Fruit fly (Drosophila melanogaster): Measurements from ENCODE around the gene Unc-76.

The Unc-76 gene

DNA sequence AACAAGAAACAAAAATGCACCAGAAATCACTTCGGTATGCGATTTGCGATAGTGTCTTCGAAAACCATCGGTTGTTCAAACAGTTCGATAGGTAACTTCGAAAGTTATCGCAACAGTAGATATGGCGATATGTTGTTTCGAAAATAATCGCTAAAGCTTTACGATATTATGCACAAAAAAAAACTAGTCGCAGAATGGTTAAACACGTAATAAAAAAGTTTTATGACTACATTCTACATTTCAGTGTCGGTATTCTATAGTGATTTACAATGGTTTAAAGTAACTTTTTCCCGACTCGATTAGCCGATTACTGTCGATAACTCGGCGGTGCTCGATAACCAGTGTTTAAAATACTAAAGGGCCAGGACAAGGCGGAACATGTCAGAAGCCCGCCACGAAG is 15.3 kb upstream of the Unc-76 start, which contains the start of gene CG4281:
Gene CG4281 (minus strand): TSS at position 70 of the 400 bp plus-strand sequence.
- TF ChIP-seq fd64A (GFP tag; optimal IDR thresholded peaks at IDR 0.05) (no peak), ro (GFP tag; IDR thresholded peaks at IDR 0.05) (no peak), Jarid2 (GFP tag; optimal IDR thresholded peaks at IDR 0.05) (no peak), Hand (GFP tag; optimal IDR thresholded peaks at IDR 0.05) (no peak), Awh (GFP tag; IDR thresholded peaks at IDR 0.05) (no peak), CG17359 (tag; optimal IDR thresholded peaks at IDR 0.05) (no peak), CG7963 (GFP tag; IDR thresholded peaks at IDR 0.05; ENCODE audit: partially characterized antibody) (peak; percentile 87), CG10267 (tag; optimal IDR thresholded peaks at IDR 0.05) (peak; percentile 80), chif (GFP tag; optimal IDR thresholded peaks at IDR 0.05) (no peak), Abd-B (GFP tag; optimal IDR thresholded peaks at IDR 0.05) (no peak), CG14710 (tag; optimal IDR thresholded peaks at IDR 0.05) (peak; percentile 47), hth (optimal IDR thresholded peaks at IDR 0.05) (no peak), lola (GFP tag; optimal IDR thresholded peaks at IDR 0.05) (no peak), CG5953 (GFP tag; IDR thresholded peaks at IDR 0.05) (no peak), fd102C (GFP tag; optimal IDR thresholded peaks at IDR 0.05) (no peak), CG8089 (GFP tag; optimal IDR thresholded peaks at IDR 0.05) (no peak), ase (GFP tag; IDR thresholded peaks at IDR 0.05) (no peak), NC2α (GFP tag; optimal IDR thresholded peaks at IDR 0.05) (no peak), CG30020 (tag; optimal IDR thresholded peaks at IDR 0.05) (no peak), sens-2 (GFP tag; IDR thresholded peaks at IDR 0.05) (no peak), CG13287 (GFP tag; IDR thresholded peaks at IDR 0.05; ENCODE audit: partially characterized antibody) (peak; percentile 99), p53 (GFP tag; optimal IDR thresholded peaks at IDR 0.05) (peak; percentile 74), fru (optimal IDR thresholded peaks at IDR 0.05) (no peak), Fer3 (tag; optimal IDR thresholded peaks at IDR 0.05) (no peak), mam (GFP tag; optimal IDR thresholded peaks at IDR 0.05) (no peak), CG3407 (GFP tag; optimal IDR thresholded peaks at IDR 0.05) (no peak), maf-S (GFP tag; optimal IDR thresholded peaks at IDR 0.05) (no peak), bsh (GFP tag; optimal IDR thresholded peaks at IDR 0.05) (no peak), Blimp-1 (GFP tag; optimal IDR thresholded peaks at IDR 0.05) (no peak), Mad (GFP tag; optimal IDR thresholded peaks at IDR 0.05) (no peak), CG16815 (GFP tag; optimal IDR thresholded peaks at IDR 0.05) (no peak), danr (GFP tag; IDR thresholded peaks at IDR 0.05) (no peak), her (GFP tag; optimal IDR thresholded peaks at IDR 0.05) (no peak), HmgZ (tag; optimal IDR thresholded peaks at IDR 0.05) (peak; percentile 44), CG1529 (GFP tag; optimal IDR thresholded peaks at IDR 0.05) (no peak), sd (tag; optimal IDR thresholded peaks at IDR 0.05) (peak; percentile 80), emc (GFP tag; optimal IDR thresholded peaks at IDR 0.05) (no peak), Poxn (GFP tag; IDR thresholded peaks at IDR 0.05) (no peak), MESR4 (GFP tag; optimal IDR thresholded peaks at IDR 0.05) (no peak), CG2875 (GFP tag; optimal IDR thresholded peaks at IDR 0.05) (no peak), CG8765 (GFP tag; IDR thresholded peaks at IDR 0.05) (no peak), CG10979 (tag; optimal IDR thresholded peaks at IDR 0.05) (no peak), Hey (tag; optimal IDR thresholded peaks at IDR 0.05) (no peak), CG6654 (GFP tag; optimal IDR thresholded peaks at IDR 0.05) (no peak), CG32772 (GFP tag; IDR thresholded peaks at IDR 0.05) (no peak), CG2712 (tag; optimal IDR thresholded peaks at IDR 0.05) (peak; percentile 22), corto (GFP tag; optimal IDR thresholded peaks at IDR 0.05) (no peak), sima (GFP tag; optimal IDR thresholded peaks at IDR 0.05) (no peak), salm (tag; optimal IDR thresholded peaks at IDR 0.05) (no peak), CG6689 (GFP tag; IDR thresholded peaks at IDR 0.05) (no peak), NC2β (GFP tag; optimal IDR thresholded peaks at IDR 0.05) (no peak), repo (GFP tag; optimal IDR thresholded peaks at IDR 0.05) (no peak)
